Worm (Caenorhabditis elegans) whole organism, late embryonic: ENCODE results near the gene C06E1.7.

Source experiments
- C38D4.7 ChIP-seq: fragments of 200-800 bp; sonication (Bioruptor generic); optimal IDR thresholded peaks from 2 replicates; lab custom pipeline; 2018; ENCODE audit warnings: mild to moderate bottlenecking, missing genetic modification characterization, moderate library complexity, missing compliant biosample characterization
- ceh-14 ChIP-seq: sonication (generic microtip); optimal IDR thresholded peaks from 2 replicates; lab custom pipeline; 2016; ENCODE audit warnings: missing genotype, missing genetic modification characterization, missing compliant biosample characterization
- ceh-2 ChIP-seq: sonication (generic microtip); optimal IDR thresholded peaks from 2 replicates; lab custom pipeline; 2016; ENCODE audit warnings: missing genotype, missing genetic modification characterization, missing compliant biosample characterization
- ceh-24 ChIP-seq: sonication (generic microtip); optimal IDR thresholded peaks from 2 replicates; lab custom pipeline; 2016; ENCODE audit warnings: mild to moderate bottlenecking, missing genetic modification characterization, missing compliant biosample characterization
- ceh-30 ChIP-seq: fragments of 150-350 bp; optimal IDR thresholded peaks from 2 replicates; lab custom pipeline; 2014; ENCODE audit warnings: missing biosample characterization, missing genetic modification characterization
- ceh-31 ChIP-seq: sonication (generic microtip); optimal IDR thresholded peaks from 2 replicates; lab custom pipeline; 2016; ENCODE audit warnings: missing genetic modification characterization, missing compliant biosample characterization
- ceh-45 ChIP-seq: fragments of 200-800 bp; sonication (Bioruptor generic); IDR thresholded peaks from 2 replicates; pipeline ENCODE4 v1.3.6; 2022; ENCODE audit warnings: missing genetic modification reagents, missing genetic modification characterization, missing compliant biosample characterization
- ceh-48 ChIP-seq: sonication (generic microtip); optimal IDR thresholded peaks from 2 replicates; lab custom pipeline; 2016; ENCODE audit warnings: missing genetic modification characterization, inconsistent platforms, missing compliant biosample characterization
- ceh-6 ChIP-seq: fragments of 200-800 bp; sonication (Bioruptor generic); optimal IDR thresholded peaks from 2 replicates; lab custom pipeline; 2018; ENCODE audit warnings: mild to moderate bottlenecking, missing genetic modification characterization, missing compliant biosample characterization
- che-1 ChIP-seq: sonication (generic microtip); optimal IDR thresholded peaks from 2 replicates; lab custom pipeline; 2016; ENCODE audit warnings: mild to moderate bottlenecking, missing genetic modification characterization, missing compliant biosample characterization
- elt-4 ChIP-seq: sonication (generic microtip); optimal IDR thresholded peaks from 2 replicates; lab custom pipeline; 2016; ENCODE audit warnings: missing genetic modification characterization, missing compliant biosample characterization
- ets-4 ChIP-seq: sonication (generic microtip); optimal IDR thresholded peaks from 2 replicates; lab custom pipeline; 2016; ENCODE audit warnings: missing genetic modification characterization, missing compliant biosample characterization
- eyg-1 ChIP-seq: sonication (generic microtip); optimal IDR thresholded peaks from 2 replicates; lab custom pipeline; 2016; ENCODE audit warnings: missing genotype, missing genetic modification characterization, missing compliant biosample characterization
- fax-1 ChIP-seq: sonication (generic microtip); optimal IDR thresholded peaks from 2 replicates; lab custom pipeline; 2016; ENCODE audit warnings: missing genotype, missing genetic modification characterization, missing compliant biosample characterization
- fkh-6 ChIP-seq: sonication (generic microtip); optimal IDR thresholded peaks from 2 replicates; lab custom pipeline; 2016; ENCODE audit warnings: missing genetic modification characterization, missing compliant biosample characterization
- gmeb-2 ChIP-seq: sonication (generic microtip); optimal IDR thresholded peaks from 2 replicates; lab custom pipeline; 2016; ENCODE audit warnings: missing genetic modification characterization, inconsistent platforms, missing compliant biosample characterization
- hlh-13 ChIP-seq: fragments of 200-800 bp; sonication (Bioruptor generic); optimal IDR thresholded peaks from 2 replicates; lab custom pipeline; 2018; ENCODE audit warnings: mild to moderate bottlenecking, missing genetic modification characterization, missing compliant biosample characterization
- hlh-6 ChIP-seq: sonication (generic microtip); optimal IDR thresholded peaks from 2 replicates; lab custom pipeline; 2016; ENCODE audit warnings: missing genotype, missing genetic modification characterization, missing compliant biosample characterization
- lim-6 ChIP-seq: sonication (generic microtip); optimal IDR thresholded peaks from 2 replicates; lab custom pipeline; 2016; ENCODE audit warnings: missing genetic modification characterization, missing compliant biosample characterization
- madf-2 ChIP-seq: sonication (generic microtip); optimal IDR thresholded peaks from 2 replicates; lab custom pipeline; 2017; ENCODE audit warnings: missing genetic modification characterization, missing compliant biosample characterization
- nfya-1 ChIP-seq: sonication (generic microtip); optimal IDR thresholded peaks from 2 replicates; lab custom pipeline; 2017; ENCODE audit warnings: missing genetic modification characterization, mild to moderate bottlenecking, missing compliant biosample characterization, antibody characterized with exemption, moderate library complexity
- nhr-11 ChIP-seq: fragments of 150-350 bp; optimal IDR thresholded peaks from 2 replicates; lab custom pipeline; 2014; ENCODE audit warnings: missing biosample characterization, missing genetic modification characterization
- nhr-232 ChIP-seq: sonication (generic microtip); optimal IDR thresholded peaks from 2 replicates; lab custom pipeline; 2016; ENCODE audit warnings: missing genetic modification characterization, missing compliant biosample characterization
- pag-3 ChIP-seq: sonication (generic microtip); optimal IDR thresholded peaks from 2 replicates; lab custom pipeline; 2016; ENCODE audit warnings: missing compliant biosample characterization, missing genetic modification characterization, borderline replicate concordance
- pat-9 ChIP-seq: fragments of 200-800 bp; sonication (Bioruptor generic); optimal IDR thresholded peaks from 2 replicates; lab custom pipeline; 2018; ENCODE audit warnings: mild to moderate bottlenecking, missing genetic modification characterization, moderate library complexity, missing compliant biosample characterization
- pha-2 ChIP-seq: sonication (generic microtip); optimal IDR thresholded peaks from 2 replicates; lab custom pipeline; 2017; ENCODE audit warnings: mild to moderate bottlenecking, missing genetic modification characterization, missing compliant biosample characterization
- pha-4 ChIP-seq: fragments of 150-350 bp; optimal IDR thresholded peaks from 2 replicates; lab custom pipeline; 2018; ENCODE audit warnings: missing biosample characterization, missing genetic modification reagents, missing genetic modification characterization
- ref-2 ChIP-seq: sonication (generic microtip); optimal IDR thresholded peaks from 2 replicates; lab custom pipeline; 2016; ENCODE audit warnings: missing genetic modification characterization, missing compliant biosample characterization
- sdc-2 ChIP-seq: sonication (generic microtip); optimal IDR thresholded peaks from 2 replicates; lab custom pipeline; 2016; ENCODE audit warnings: missing genotype, missing genetic modification characterization, missing compliant biosample characterization
- sox-2 ChIP-seq: fragments of 200-800 bp; sonication (Bioruptor generic); IDR thresholded peaks from 2 replicates; pipeline ENCODE4 v1.3.6; 2022; ENCODE audit warnings: missing genetic modification reagents, missing genetic modification characterization, missing compliant biosample characterization
- sox-4 ChIP-seq: sonication (generic microtip); optimal IDR thresholded peaks from 2 replicates; lab custom pipeline; 2017; ENCODE audit warnings: mild to moderate bottlenecking, missing genetic modification characterization, inconsistent platforms, missing compliant biosample characterization
- syd-9 ChIP-seq: sonication (generic microtip); optimal IDR thresholded peaks from 2 replicates; lab custom pipeline; 2016; ENCODE audit warnings: mild to moderate bottlenecking, missing genetic modification characterization, moderate library complexity, missing compliant biosample characterization
- unc-3 ChIP-seq, 2 experiments: fragments of 200-800 bp in 1 of 2; sonication (Bioruptor generic) in 1 of 2; sonication (generic microtip) in 1 of 2; conservative IDR thresholded peaks in 1 of 2; optimal IDR thresholded peaks in 1 of 2; 2 replicates each; pipeline versions ENCODE4 v1.3.6 to Lab custom; 2016 to 2022; ENCODE audit warnings: missing compliant biosample characterization in 2 of 2, missing genetic modification characterization in 2 of 2, missing genetic modification reagents in 1 of 2
- unc-42 ChIP-seq: sonication (generic microtip); optimal IDR thresholded peaks from 2 replicates; lab custom pipeline; 2016; ENCODE audit warnings: missing genotype, missing genetic modification characterization, missing compliant biosample characterization
- unc-86 ChIP-seq: sonication (generic microtip); optimal IDR thresholded peaks from 2 replicates; lab custom pipeline; 2016; ENCODE audit warnings: missing genetic modification characterization, missing compliant biosample characterization

Gene C06E1.7

DNA sequence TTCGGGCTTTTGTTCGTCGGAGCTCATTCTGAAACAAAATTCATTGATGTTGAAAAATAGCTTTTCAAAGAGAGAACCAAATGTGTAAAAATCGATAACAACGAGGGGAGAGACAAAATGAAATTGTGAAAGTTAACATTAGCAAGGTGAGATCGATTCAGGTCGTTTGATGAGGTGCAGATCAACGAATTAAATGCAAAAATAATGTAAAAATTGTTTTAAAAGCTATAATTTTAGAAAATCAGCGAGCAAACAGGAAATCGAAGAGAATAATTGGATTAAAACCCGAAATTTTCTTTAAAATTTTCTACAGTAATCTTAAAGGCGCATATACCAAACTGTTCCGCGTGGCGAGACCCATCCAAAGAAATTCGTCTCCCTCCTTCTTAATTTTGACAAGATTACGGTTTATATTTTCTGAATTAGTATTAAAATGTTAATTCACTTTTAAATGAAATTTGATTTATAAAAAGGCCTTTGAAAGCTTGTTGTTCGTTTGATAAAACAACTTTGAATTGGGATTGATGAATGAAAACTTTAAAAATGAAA lies 25.0 kb upstream of the C06E1.7 start, which contains the start of gene C13G5.2:
C13G5.2 (minus strand) TSS at position 51 of the 549 bp plus-strand sequence.
- TF ChIP-seq ref-2 (no peak), ceh-24 (tag; lab: Kevin White, UChicago) (no peak), sdc-2 (tag; lab: Kevin White, UChicago) (no peak), ceh-30 (tag; lab: Kevin White, UChicago) (no peak), unc-42 (tag; lab: Kevin White, UChicago) (no peak), ceh-31 (no peak), ceh-6 (GFP tag; lab: Kevin White, UChicago) (no peak), gmeb-2 (tag; lab: Kevin White, UChicago) (no peak), pha-4 (tag; lab: Kevin White, UChicago) (no peak), nhr-232 (tag; lab: Kevin White, UChicago) (no peak), unc-3 (GFP tag; conservative IDR thresholded peaks at IDR 0.05; lab: Robert Waterston, UW) (no peak), unc-3 (tag; optimal IDR thresholded peaks at IDR 0.05; lab: Kevin White, UChicago) (no peak), hlh-6 (no peak), sox-4 (tag; lab: Kevin White, UChicago) (no peak)

DNA sequence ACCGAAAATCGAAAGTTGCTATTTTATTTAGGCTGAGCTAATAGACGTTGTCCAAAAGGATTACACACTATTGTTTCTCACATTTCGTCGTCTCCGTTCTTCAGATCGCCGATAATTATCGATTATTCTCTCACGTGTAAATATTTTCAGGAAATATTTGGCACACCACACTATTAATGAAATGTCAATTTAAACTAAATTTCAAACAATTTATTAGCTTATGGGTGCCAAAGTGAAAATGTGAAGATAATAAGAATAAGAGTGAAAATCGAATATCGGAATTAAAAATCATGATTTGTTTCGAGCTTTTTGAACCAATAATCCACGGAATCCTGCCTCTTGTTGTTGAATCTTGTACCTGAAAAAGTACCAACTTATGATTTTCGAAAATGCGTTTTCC lies 23.1 kb upstream of the C06E1.7 start, which contains the start of gene C06E1.11:
C06E1.11 (minus strand) TSS at position 101 of the 400 bp plus-strand sequence.
- TF ChIP-seq ceh-2: no peak
- no peak for TF ChIP-seq unc-86 (tag; lab: Kevin White, UChicago)
- TF ChIP-seq elt-4 (tag; lab: Kevin White, UChicago): no peak
- no peak for TF ChIP-seq ceh-6 (GFP tag; lab: Kevin White, UChicago)
- TF ChIP-seq che-1: no peak
- no peak for TF ChIP-seq fax-1 (tag; lab: Kevin White, UChicago)
- TF ChIP-seq eyg-1 (tag; lab: Kevin White, UChicago): no peak
- no peak for TF ChIP-seq ceh-14 (tag; lab: Kevin White, UChicago)
- TF ChIP-seq sox-4 (tag; lab: Kevin White, UChicago): no peak
- TF ChIP-seq syd-9 (tag; lab: Kevin White, UChicago): no peak
- TF ChIP-seq ceh-24 (tag; lab: Kevin White, UChicago): no peak
- no peak for TF ChIP-seq nfya-1 (tag; lab: Kevin White, UChicago)
- TF ChIP-seq fkh-6: no peak
- no peak for TF ChIP-seq ceh-48 (tag; lab: Kevin White, UChicago)
- no peak for TF ChIP-seq pat-9
- no peak for TF ChIP-seq hlh-13 (GFP tag; lab: Kevin White, UChicago)
- no peak for TF ChIP-seq ceh-45 (GFP tag; lab: Robert Waterston, UW)
- TF ChIP-seq C38D4.7: no peak
- TF ChIP-seq lim-6: no peak
- TF ChIP-seq ceh-30 (tag; lab: Kevin White, UChicago): no peak

DNA sequence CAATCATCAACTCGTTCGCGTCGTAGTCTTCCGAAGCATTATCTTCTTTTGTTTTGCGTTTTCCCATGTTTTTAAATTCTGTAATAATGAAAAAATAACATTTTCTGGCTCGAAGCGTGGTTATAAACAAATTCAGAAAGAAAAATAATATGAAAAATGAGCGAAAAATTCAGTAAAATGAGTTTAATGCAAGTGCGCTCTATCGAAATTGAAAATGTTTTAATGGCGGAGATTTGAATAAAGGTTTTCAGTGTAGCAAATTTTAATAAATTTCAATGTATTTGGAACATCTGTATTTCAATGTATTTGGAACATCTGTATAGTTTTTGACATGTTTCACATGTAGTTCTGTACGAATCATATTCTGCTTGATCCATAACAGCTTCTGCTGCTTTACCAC lies 21.0 kb upstream of the C06E1.7 start, which contains the start of gene rha-2:
rha-2 (minus strand) TSS at position 80 of the 400 bp plus-strand sequence.
- TF ChIP-seq unc-42 (tag; lab: Kevin White, UChicago): peak; percentile 47
- no peak for TF ChIP-seq pag-3 (tag; lab: Kevin White, UChicago)
- no peak for TF ChIP-seq elt-4 (tag; lab: Kevin White, UChicago)

DNA sequence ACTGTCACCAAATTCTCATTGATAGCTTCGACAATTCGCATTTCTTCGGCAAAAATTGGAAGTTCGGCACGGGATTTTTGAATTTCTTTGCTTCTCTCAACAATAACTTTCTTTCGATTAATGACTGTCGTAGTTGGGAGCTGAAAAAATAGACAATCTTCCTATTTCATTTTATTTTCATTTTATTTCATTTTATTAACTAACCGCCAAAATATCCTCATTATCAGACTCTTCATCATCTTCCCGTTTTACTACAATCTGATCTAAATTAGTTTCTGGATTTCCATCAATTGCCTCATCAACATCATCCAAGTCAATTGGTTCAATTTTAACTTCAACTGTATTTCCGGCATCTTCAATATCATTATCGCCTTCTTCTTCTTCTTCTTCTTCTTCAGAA lies 20.1 kb upstream of the C06E1.7 start:
- TF ChIP-seq ceh-6 (GFP tag; lab: Kevin White, UChicago): no peak
- no peak for TF ChIP-seq elt-4 (tag; lab: Kevin White, UChicago)
- no peak for TF ChIP-seq nhr-11 (tag; lab: Kevin White, UChicago)
- no peak for TF ChIP-seq pha-2 (tag; lab: Kevin White, UChicago)
- TF ChIP-seq fkh-6: no peak

DNA sequence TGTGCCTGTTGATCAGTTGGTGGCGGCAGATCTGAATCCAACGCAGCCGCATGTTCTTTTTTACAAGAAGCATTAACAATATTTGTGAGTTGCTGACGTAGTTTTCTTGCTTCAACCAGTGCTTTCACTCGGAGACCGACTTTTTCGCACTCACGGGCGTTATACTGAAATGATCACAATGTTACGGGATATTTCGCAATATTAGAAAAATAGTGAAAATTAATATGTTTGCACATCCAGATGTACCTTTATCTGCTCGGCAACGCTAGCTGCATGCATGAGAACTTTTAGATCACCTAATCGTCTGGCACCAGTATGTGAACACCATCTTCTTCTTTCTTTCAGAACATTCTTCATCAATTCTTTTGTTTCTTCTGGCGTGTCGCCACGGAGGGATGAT lies 17.8 kb upstream of the C06E1.7 start:
- TF ChIP-seq madf-2 (no peak), unc-42 (tag; lab: Kevin White, UChicago) (no peak), C38D4.7 (no peak), elt-4 (tag; lab: Kevin White, UChicago) (no peak), sox-4 (tag; lab: Kevin White, UChicago) (no peak), ets-4 (no peak), sox-2 (no peak), sdc-2 (tag; lab: Kevin White, UChicago) (no peak)
- TF ChIP-seq, all 69 proteins: peak for 0
